Worm (Caenorhabditis elegans) whole organism, L2 larva: ENCODE data around the gene srh-40.
A peak's percentile ranks its signal among the peaks of the same experiment; 100 is the strongest.

ENCODE experiments used
- C34F6.9 ChIP-seq: fragments of 150-350 bp; optimal IDR thresholded peaks from 2 replicates; lab custom pipeline; 2014; ENCODE audit warnings: missing biosample characterization, missing genetic modification characterization
- F13H6.1 ChIP-seq: sonication (generic microtip); optimal IDR thresholded peaks from 2 replicates; lab custom pipeline; 2016; ENCODE audit warnings: missing genetic modification characterization, missing compliant biosample characterization
- Y55F3AM.14 ChIP-seq: fragments of 200-800 bp; sonication (Bioruptor generic); optimal IDR thresholded peaks from 2 replicates; lab custom pipeline; 2018; ENCODE audit warnings: mild to moderate bottlenecking, missing genetic modification characterization, missing compliant biosample characterization
- alr-1 ChIP-seq: fragments of 150-350 bp; optimal IDR thresholded peaks from 2 replicates; lab custom pipeline; 2014; ENCODE audit warnings: missing biosample characterization, missing genetic modification characterization
- ama-1 ChIP-seq: fragments of 150-350 bp; optimal IDR thresholded peaks from 2 replicates; lab custom pipeline; 2018; ENCODE audit warnings: inconsistent platforms
- ceh-82 ChIP-seq: fragments of 150-350 bp; optimal IDR thresholded peaks from 2 replicates; lab custom pipeline; 2014; ENCODE audit warnings: missing biosample characterization, missing genetic modification characterization
- crh-2 ChIP-seq: sonication (generic microtip); optimal IDR thresholded peaks from 2 replicates; lab custom pipeline; 2017; ENCODE audit warnings: missing biosample characterization, missing genetic modification characterization
- dmd-4 ChIP-seq: sonication (generic microtip); optimal IDR thresholded peaks from 2 replicates; lab custom pipeline; 2017; ENCODE audit warnings: missing biosample characterization, missing genetic modification characterization
- egl-27 ChIP-seq: sonication (generic microtip); optimal IDR thresholded peaks from 3 replicates; lab custom pipeline; 2017; ENCODE audit warnings: missing biosample characterization, missing genetic modification reagents, missing genetic modification characterization
- elt-1 ChIP-seq: fragments of 150-350 bp; optimal IDR thresholded peaks from 2 replicates; lab custom pipeline; 2014; ENCODE audit warnings: missing biosample characterization, missing genetic modification characterization
- elt-3 ChIP-seq: sonication (generic microtip); optimal IDR thresholded peaks from 2 replicates; lab custom pipeline; 2017; ENCODE audit warnings: missing biosample characterization, missing genetic modification characterization
- fos-1 ChIP-seq: fragments of 150-350 bp; optimal IDR thresholded peaks from 2 replicates; lab custom pipeline; 2014; ENCODE audit warnings: missing biosample characterization, missing genetic modification characterization
- lin-11 ChIP-seq: fragments of 150-350 bp; sonication (generic microtip); optimal IDR thresholded peaks from 2 replicates; lab custom pipeline; 2014; ENCODE audit warnings: missing biosample characterization, missing genetic modification characterization, inconsistent platforms, mixed read lengths
- lin-13 ChIP-seq: fragments of 150-350 bp; optimal IDR thresholded peaks from 2 replicates; lab custom pipeline; 2014; ENCODE audit warnings: missing biosample characterization, missing genetic modification reagents, missing genetic modification characterization
- lin-39 ChIP-seq: fragments of 150-350 bp; optimal IDR thresholded peaks from 2 replicates; lab custom pipeline; 2014; ENCODE audit warnings: missing biosample characterization, missing genetic modification reagents, missing genetic modification characterization
- lsy-2 ChIP-seq, 2 experiments: fragments of 150-350 bp in 1 of 2; sonication (generic microtip) in 1 of 2; optimal IDR thresholded peaks; 2 replicates each; lab custom pipeline; 2014 to 2017; ENCODE audit warnings: missing biosample characterization in 2 of 2, missing genetic modification characterization in 2 of 2
- mbf-1 ChIP-seq: sonication (generic microtip); optimal IDR thresholded peaks from 2 replicates; lab custom pipeline; 2017; ENCODE audit warnings: missing biosample characterization, missing genetic modification characterization
- mdl-1 ChIP-seq, 2 experiments: fragments of 150-350 bp in 1 of 2; sonication (generic microtip) in 1 of 2; optimal IDR thresholded peaks; 2 replicates each; lab custom pipeline; 2017; ENCODE audit warnings: missing biosample characterization in 2 of 2, missing genetic modification characterization in 2 of 2
- nhr-10 ChIP-seq: sonication (generic microtip); optimal IDR thresholded peaks from 2 replicates; lab custom pipeline; 2017; ENCODE audit warnings: missing biosample characterization, missing genetic modification characterization
- nhr-11 ChIP-seq: fragments of 150-350 bp; optimal IDR thresholded peaks from 2 replicates; lab custom pipeline; 2014; ENCODE audit warnings: missing biosample characterization, missing genetic modification characterization
- nhr-12 ChIP-seq: fragments of 150-350 bp; optimal IDR thresholded peaks from 2 replicates; lab custom pipeline; 2014; ENCODE audit warnings: missing biosample characterization, missing genetic modification characterization
- nhr-129 ChIP-seq: fragments of 150-350 bp; optimal IDR thresholded peaks from 2 replicates; lab custom pipeline; 2014; ENCODE audit warnings: missing biosample characterization, missing genetic modification characterization
- nhr-23 ChIP-seq: fragments of 150-350 bp; optimal IDR thresholded peaks from 2 replicates; lab custom pipeline; 2014; ENCODE audit warnings: missing biosample characterization, missing genetic modification reagents, missing genetic modification characterization
- nhr-25 ChIP-seq: fragments of 150-350 bp; sonication (generic microtip); optimal IDR thresholded peaks from 3 replicates; lab custom pipeline; 2014; ENCODE audit warnings: missing biosample characterization, missing genetic modification characterization
- nhr-6 ChIP-seq: fragments of 150-350 bp; optimal IDR thresholded peaks from 2 replicates; lab custom pipeline; 2014; ENCODE audit warnings: missing biosample characterization, missing genetic modification characterization
- nhr-77 ChIP-seq: fragments of 150-350 bp; optimal IDR thresholded peaks from 2 replicates; lab custom pipeline; 2014; ENCODE audit warnings: missing biosample characterization, missing genetic modification characterization
- skn-1 ChIP-seq: sonication (generic microtip); optimal IDR thresholded peaks from 2 replicates; lab custom pipeline; 2017; ENCODE audit warnings: missing biosample characterization, missing genetic modification characterization
- sma-3 ChIP-seq: sonication (generic microtip); optimal IDR thresholded peaks from 2 replicates; lab custom pipeline; 2016; ENCODE audit warnings: missing genetic modification reagents, missing genetic modification characterization, missing compliant biosample characterization
- sma-9 ChIP-seq, 2 experiments: fragments of 150-350 bp in 1 of 2; sonication (generic microtip) in 1 of 2; optimal IDR thresholded peaks; 2 replicates each; lab custom pipeline; 2014 to 2016; ENCODE audit warnings: missing genetic modification characterization in 2 of 2, mild to moderate bottlenecking in 1 of 2, missing biosample characterization in 1 of 2, missing compliant biosample characterization in 1 of 2, missing genetic modification reagents in 1 of 2, moderate library complexity in 1 of 2
- unc-39 ChIP-seq: fragments of 150-350 bp; optimal IDR thresholded peaks from 2 replicates; lab custom pipeline; 2014; ENCODE audit warnings: missing biosample characterization, missing genetic modification characterization
- unc-55 ChIP-seq: fragments of 150-350 bp; sonication (generic microtip); optimal IDR thresholded peaks from 3 replicates; lab custom pipeline; 2014; ENCODE audit warnings: missing biosample characterization, missing genetic modification reagents, missing genetic modification characterization
- ztf-1 ChIP-seq: fragments of 200-800 bp; sonication (Bioruptor generic); conservative IDR thresholded peaks from 2 replicates; pipeline ENCODE4 v1.3.6; 2022; ENCODE audit warnings: missing genetic modification characterization, missing compliant biosample characterization

srh-40 gene

ce11 chrIII:6625317-6625716, 14.7 kb downstream of the srh-40 start (continued):
- TF ChIP-seq sma-3 (GFP tag; lab: Kevin White, UChicago): peak; percentile 5
- no peak for TF ChIP-seq nhr-23
- no peak for TF ChIP-seq alr-1 (tag; lab: Kevin White, UChicago)
- TF ChIP-seq C34F6.9 (tag; lab: Kevin White, UChicago): peak; percentile 68
- no peak for TF ChIP-seq dmd-4 (tag; lab: Kevin White, UChicago)
- TF ChIP-seq ceh-82 (tag; lab: Kevin White, UChicago): no peak

ce11 chrIII:6639028-6639427, 28.4 kb downstream of the srh-40 start:
- TF ChIP-seq nhr-129 (peak; percentile 4), unc-39 (tag; lab: Kevin White, UChicago) (no peak)

ce11 chrIII:6645305-6645704, 34.7 kb downstream of the srh-40 start:
- TF ChIP-seq mbf-1 (tag; lab: Kevin White, UChicago) (no peak), nhr-11 (no peak), skn-1 (tag; lab: Kevin White, UChicago) (no peak), alr-1 (tag; lab: Kevin White, UChicago) (no peak), lin-11 (tag; lab: Kevin White, UChicago) (no peak), Y55F3AM.14 (GFP tag; lab: Kevin White, UChicago) (no peak), nhr-129 (no peak), lin-13 (GFP tag; lab: Kevin White, UChicago) (no peak), elt-3 (no peak), lsy-2 (tag; optimal IDR thresholded peaks at IDR 0.05; lab: Kevin White, UChicago) (no peak), egl-27 (tag; lab: Kevin White, UChicago) (no peak), elt-1 (tag; lab: Kevin White, UChicago) (no peak), nhr-77 (tag; lab: Kevin White, UChicago) (no peak), fos-1 (no peak)

- TF ChIP-seq C34F6.9 (tag; lab: Kevin White, UChicago) (peak; percentile 44), crh-2 (tag; lab: Kevin White, UChicago) (no peak), lsy-2 (tag; optimal IDR thresholded peaks at IDR 0.05; lab: Kevin White, UChicago) (peak in 1 of 2 experiments; percentile 4), lin-11 (tag; lab: Kevin White, UChicago) (no peak), sma-9 (GFP tag; optimal IDR thresholded peaks at IDR 0.05; lab: Kevin White, UChicago) (peak; percentile 21), sma-9 (tag; optimal IDR thresholded peaks at IDR 0.05; lab: Kevin White, UChicago) (no peak), nhr-129 (no peak), alr-1 (tag; lab: Kevin White, UChicago) (no peak), nhr-10 (tag; lab: Kevin White, UChicago) (no peak)
Measured at ce11 chrIII:6646898-6647297, 36.3 kb downstream of the srh-40 start.

- TF ChIP-seq nhr-25 (no peak), nhr-12 (no peak), nhr-77 (tag; lab: Kevin White, UChicago) (no peak), nhr-129 (no peak)
Measured at ce11 chrIII:6647568-6647967, 36.9 kb downstream of the srh-40 start.

ce11 chrIII:6651983-6652382, 41.4 kb downstream of the srh-40 start, which contains the start of gene pdfr-1:
Gene pdfr-1 (minus strand): TSS chrIII:6652083.
- peak in 1 of 2 experiments; percentile 6 for TF ChIP-seq lsy-2 (tag; optimal IDR thresholded peaks at IDR 0.05; lab: Kevin White, UChicago)
- TF ChIP-seq C34F6.9 (tag; lab: Kevin White, UChicago): peak; percentile 2
- TF ChIP-seq F13H6.1 (tag; lab: Kevin White, UChicago): no peak

ce11 chrIII:6653932-6654331, 43.3 kb downstream of the srh-40 start:
- TF ChIP-seq nhr-11 (no peak), mdl-1 (tag; optimal IDR thresholded peaks at IDR 0.05; lab: Kevin White, UChicago) (no peak), Y55F3AM.14 (GFP tag; lab: Kevin White, UChicago) (no peak), nhr-10 (tag; lab: Kevin White, UChicago) (no peak), unc-55 (no peak), nhr-77 (tag; lab: Kevin White, UChicago) (no peak), F13H6.1 (tag; lab: Kevin White, UChicago) (no peak), nhr-6 (tag; lab: Kevin White, UChicago) (no peak), ama-1 (lab: Kevin White, UChicago) (no peak), nhr-12 (no peak), skn-1 (tag; lab: Kevin White, UChicago) (no peak), lin-39 (tag; lab: Kevin White, UChicago) (no peak), lin-13 (GFP tag; lab: Kevin White, UChicago) (no peak), nhr-129 (no peak), lin-11 (tag; lab: Kevin White, UChicago) (no peak), ztf-1 (GFP tag; lab: Robert Waterston, UW) (no peak), ceh-82 (tag; lab: Kevin White, UChicago) (no peak), alr-1 (tag; lab: Kevin White, UChicago) (no peak)
